Worm (Caenorhabditis elegans) whole organism, dauer: ENCODE data around the gene ubh-4.

Source experiments
- unc-62 ChIP-seq: sonication (generic microtip); optimal IDR thresholded peaks from 2 replicates; lab custom pipeline; 2017; ENCODE audit warnings: missing biosample characterization, missing genetic modification reagents, missing genetic modification characterization

The ubh-4 gene

ce11 chrII:8016167-8016566 is 23.2 kb downstream of the ubh-4 start:
- no peak for TF ChIP-seq unc-62 (GFP tag; lab: Kevin White, UChicago)

- no peak for TF ChIP-seq unc-62 (GFP tag; lab: Kevin White, UChicago)
These were observed 23.9 kb downstream of the ubh-4 start for ce11 chrII:8015483-8015938.

DNA sequence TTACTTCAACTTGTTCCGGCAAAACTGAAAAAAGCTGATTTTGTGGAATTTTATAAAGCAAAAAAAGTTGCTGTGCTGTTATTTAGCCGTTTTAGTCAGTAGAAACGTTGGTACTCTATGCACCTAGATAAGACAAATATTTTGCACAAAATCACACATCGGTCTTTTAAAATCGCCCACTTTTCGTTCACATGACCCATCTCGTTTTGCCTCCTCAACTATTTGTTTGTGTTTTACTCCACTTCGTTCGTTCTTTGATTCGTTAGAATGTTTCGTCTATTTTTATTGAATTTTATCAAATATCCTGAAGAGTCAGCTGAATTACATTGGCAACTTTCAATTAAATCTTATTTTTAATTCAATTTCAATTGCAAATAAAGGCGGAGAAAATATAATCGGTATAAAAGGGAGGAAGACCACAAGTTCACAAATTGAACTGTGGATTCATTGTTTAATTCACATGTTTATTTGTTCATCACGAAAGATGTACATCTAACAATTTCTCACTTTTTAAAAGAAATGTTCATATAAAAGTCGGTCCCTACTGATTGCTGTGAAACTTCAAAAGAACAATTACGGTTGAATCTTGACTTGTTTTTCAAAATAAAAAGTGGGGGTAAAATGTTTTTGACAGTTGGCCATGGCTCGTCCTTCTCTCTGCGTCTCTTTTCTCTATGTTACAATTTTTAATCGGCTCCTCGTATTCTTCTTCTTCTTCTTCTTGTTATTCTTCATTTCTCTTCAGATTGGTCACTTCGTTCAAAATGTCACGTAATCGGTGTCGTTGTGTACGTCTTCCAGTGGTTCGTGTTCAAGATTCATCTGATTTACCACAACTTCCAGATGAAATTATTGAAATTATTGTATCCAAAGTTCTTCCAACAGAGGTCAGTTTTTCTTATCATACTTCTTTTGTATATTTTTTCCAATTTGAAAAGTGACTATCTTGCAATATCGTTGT is 27.0 kb downstream of the ubh-4 start, which contains the start of gene DH11.2:
Gene DH11.2, plus strand, starts transcription at position 746 of the 961 bp plus-strand sequence.
- no peak for TF ChIP-seq unc-62 (GFP tag; lab: Kevin White, UChicago)

- no peak for TF ChIP-seq unc-62 (GFP tag; lab: Kevin White, UChicago)
These were observed 31.1 kb downstream of the ubh-4 start, which contains the start of gene glna-2 for ce11 chrII:8008334-8008733. glna-2 (plus strand) TSS chrII:8008634.

DNA sequence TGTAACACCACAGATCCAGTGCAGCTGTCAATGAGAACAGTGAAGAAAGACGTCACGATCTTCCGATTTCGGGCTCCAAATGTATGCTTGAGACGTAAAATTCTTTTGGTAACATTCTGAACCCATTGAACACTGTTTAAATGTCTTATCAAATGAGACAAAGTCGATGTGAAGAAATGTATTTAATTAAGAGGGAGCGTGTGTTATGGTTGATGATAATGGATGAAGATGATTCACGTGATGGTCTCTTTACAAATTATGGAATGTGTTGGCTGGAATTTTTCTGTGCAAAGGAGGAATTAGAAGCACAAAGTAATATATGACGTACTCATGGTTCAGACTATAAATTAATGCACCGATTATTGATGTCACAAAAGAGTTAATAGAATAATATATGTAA is 32.4 kb downstream of the ubh-4 start:
- TF ChIP-seq unc-62 (GFP tag; lab: Kevin White, UChicago), result no peak

DNA sequence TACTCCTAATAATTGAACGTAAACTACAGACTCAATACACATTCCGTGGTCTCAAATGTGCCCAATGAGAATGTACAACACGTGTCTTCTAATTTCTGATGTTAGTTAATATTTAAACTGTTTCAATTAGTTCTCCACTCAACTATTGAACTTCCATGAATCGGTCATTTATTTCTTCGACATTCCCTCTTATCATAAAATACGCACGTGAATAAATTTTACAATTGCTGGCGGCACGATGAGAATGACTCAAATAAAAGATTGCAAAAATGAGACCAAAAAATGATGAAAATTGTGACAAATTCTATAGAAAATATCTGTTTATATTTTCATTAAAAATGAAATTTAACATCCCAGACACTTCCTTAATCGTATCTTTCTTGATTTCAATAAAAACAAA is 34.6 kb downstream of the ubh-4 start:
- no peak for TF ChIP-seq unc-62 (GFP tag; lab: Kevin White, UChicago)

DNA sequence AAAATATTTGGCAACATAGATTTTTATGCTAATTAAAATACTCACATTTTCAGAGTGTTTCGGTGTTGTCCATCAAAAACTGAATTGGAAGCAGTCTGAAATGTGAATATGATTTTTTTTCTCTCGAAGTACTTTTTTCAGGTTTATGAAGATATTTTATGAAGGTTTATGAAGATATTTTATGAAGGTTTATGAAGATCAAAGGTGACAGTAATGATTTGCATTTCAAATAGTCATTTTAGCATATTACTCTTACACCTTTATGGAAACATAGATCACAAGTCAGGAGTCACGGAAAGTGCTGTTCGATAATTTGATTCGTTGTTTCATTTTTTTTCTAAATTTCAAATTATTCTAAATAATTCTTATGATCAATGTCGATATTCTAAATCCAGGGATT is 35.2 kb downstream of the ubh-4 start, which contains the start of gene pgp-11:
Gene pgp-11, minus strand, starts transcription at position 101 of the 400 bp plus-strand sequence.
- TF ChIP-seq unc-62 (GFP tag; lab: Kevin White, UChicago), result no peak

ce11 chrII:8001428-8001827 is 38.0 kb downstream of the ubh-4 start:
- TF ChIP-seq unc-62 (GFP tag; lab: Kevin White, UChicago), result no peak

DNA sequence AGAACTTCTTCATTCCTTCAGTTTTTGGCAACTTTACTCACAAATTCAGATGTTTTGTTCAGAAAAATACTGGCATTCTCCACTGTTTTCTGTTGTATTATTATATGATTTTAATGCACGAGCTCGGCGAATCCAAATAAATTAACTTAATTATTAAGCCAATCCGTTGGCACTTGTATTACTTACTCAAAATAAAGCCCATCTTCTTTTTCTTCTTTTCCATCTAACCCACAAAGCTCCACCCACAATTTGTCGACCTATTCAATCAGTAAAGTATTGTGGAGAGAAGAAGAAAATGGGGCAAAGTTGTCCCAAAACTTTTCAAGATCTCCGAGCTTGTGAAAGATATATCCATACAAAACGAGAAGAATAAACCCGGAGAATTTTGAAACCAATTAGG is 48.1 kb downstream of the ubh-4 start:
- no peak for TF ChIP-seq unc-62 (GFP tag; lab: Kevin White, UChicago)

DNA sequence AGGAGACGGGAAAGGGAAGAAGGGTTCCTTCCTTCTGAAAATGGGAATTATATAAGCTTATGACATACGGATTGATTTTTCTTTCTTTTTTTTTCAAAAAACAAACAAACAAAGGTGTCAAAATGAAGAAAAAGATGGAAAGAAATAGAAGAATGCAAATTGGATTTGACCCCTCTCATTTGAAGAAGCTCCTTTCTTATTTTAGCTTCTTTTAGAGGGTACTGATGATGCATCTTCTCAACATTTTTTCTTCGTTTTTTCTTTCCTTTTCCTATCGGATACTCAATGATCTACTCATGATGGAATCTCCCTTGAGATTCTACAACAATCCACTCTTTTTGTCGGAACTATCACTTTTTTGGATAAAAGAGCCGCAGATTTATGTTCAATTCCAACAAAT is 49.2 kb downstream of the ubh-4 start:
- no peak for TF ChIP-seq unc-62 (GFP tag; lab: Kevin White, UChicago)
